Fruit fly (Drosophila melanogaster): ENCODE data around the gene shep.
A peak's percentile ranks its signal among the peaks of the same experiment; 100 is the strongest.

The shep gene

DNA sequence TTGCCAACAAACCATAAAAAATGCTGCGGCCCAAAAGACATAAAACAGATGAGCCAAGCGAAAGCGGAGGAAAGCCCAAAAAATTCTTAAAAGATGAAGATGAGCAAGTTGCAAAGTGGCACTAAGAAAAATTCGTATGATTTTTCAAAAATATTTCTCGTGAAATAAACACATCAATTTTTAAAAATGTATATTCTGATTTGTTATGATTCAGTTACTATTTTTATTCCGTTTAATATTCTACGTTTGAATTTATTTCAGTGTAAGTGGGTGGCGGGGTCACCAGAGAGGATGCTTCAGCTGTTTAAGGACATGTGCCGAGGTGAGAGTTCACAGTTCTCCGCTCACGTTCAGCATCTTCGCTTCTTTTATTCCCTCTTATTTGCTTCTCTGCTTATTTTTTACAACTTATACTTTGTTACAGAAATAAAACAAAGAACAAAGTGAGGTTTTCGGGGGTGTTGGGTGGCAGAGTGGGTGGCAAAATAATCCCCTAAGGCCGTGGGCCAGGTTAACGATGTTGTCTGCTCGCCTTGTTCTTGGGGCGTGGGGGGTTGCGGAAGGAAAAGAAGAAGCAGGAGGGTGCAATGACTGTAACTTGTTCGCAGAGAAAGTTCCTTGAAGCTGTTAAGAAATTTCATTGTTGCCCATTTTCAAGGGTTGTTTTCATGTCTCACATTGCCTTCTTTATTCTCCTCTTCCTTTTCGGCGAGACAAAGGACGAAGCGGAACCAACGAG lies 95.3 kb downstream of the shep start (continued):
- TF ChIP-seq chn (GFP tag; optimal IDR thresholded peaks at IDR 0.05) (peak; percentile 2), CG17361 (GFP tag; IDR thresholded peaks at IDR 0.05) (peak; percentile 40; the same call in 1 of the 3 replicates), Drgx (GFP tag; IDR thresholded peaks at IDR 0.05) (0 out of 2 replicates have a peak, but pooled peaks have one; percentile 14), chinmo (GFP tag; IDR thresholded peaks at IDR 0.05; ENCODE audit: partially characterized antibody) (0 out of 4 replicates have a peak, but pooled peaks have one; percentile 12), ind (GFP tag; optimal IDR thresholded peaks at IDR 0.05) (peak; percentile 27), Gug (GFP tag; IDR thresholded peaks at IDR 0.05) (no peak), seq (GFP tag; IDR thresholded peaks at IDR 0.05) (0 out of 2 replicates have a peak, but pooled peaks have one; percentile 47), Abd-B (GFP tag; optimal IDR thresholded peaks at IDR 0.05) (no peak), Nf-YC (tag; optimal IDR thresholded peaks at IDR 0.05) (no peak), PHDP (tag; optimal IDR thresholded peaks at IDR 0.05) (peak; percentile 59), cad (GFP tag; optimal IDR thresholded peaks at IDR 0.05) (no peak), fru (optimal IDR thresholded peaks at IDR 0.05) (no peak), pfk (GFP tag; optimal IDR thresholded peaks at IDR 0.05) (no peak), odd (GFP tag; optimal IDR thresholded peaks at IDR 0.05) (no peak), CG10274 (GFP tag; optimal IDR thresholded peaks at IDR 0.05) (no peak), CG8924 (tag; optimal IDR thresholded peaks at IDR 0.05) (peak; percentile 34), CG6254 (GFP tag; optimal IDR thresholded peaks at IDR 0.05) (no peak), so (GFP tag; IDR thresholded peaks at IDR 0.05) (peak; percentile 41; the same call in 1 of the 3 replicates), NFAT (GFP tag; IDR thresholded peaks at IDR 0.05) (no peak), CG2116 (GFP tag; optimal IDR thresholded peaks at IDR 0.05) (no peak), CG12071 (GFP tag; optimal IDR thresholded peaks at IDR 0.05) (no peak), lov (optimal IDR thresholded peaks at IDR 0.05) (no peak), lov (GFP tag; IDR thresholded peaks at IDR 0.05) (no peak), CG11560 (tag; IDR thresholded peaks at IDR 0.05) (0 out of 3 replicates have a peak, but pooled peaks have one; percentile 39), Dp (GFP tag; optimal IDR thresholded peaks at IDR 0.05) (no peak), CG16863 (GFP tag; optimal IDR thresholded peaks at IDR 0.05) (no peak), Bdp1 (GFP tag; optimal IDR thresholded peaks at IDR 0.05) (no peak), CG8765 (GFP tag; IDR thresholded peaks at IDR 0.05) (no peak), Med (GFP tag) (peak; percentile 86), CG6813 (GFP tag; optimal IDR thresholded peaks at IDR 0.05) (no peak), CG11504 (tag; optimal IDR thresholded peaks at IDR 0.05) (peak; percentile 64), Dek (tag; optimal IDR thresholded peaks at IDR 0.05) (peak; percentile 34), CG7271 (tag; optimal IDR thresholded peaks at IDR 0.05) (no peak), disco-r (GFP tag; optimal IDR thresholded peaks at IDR 0.05) (no peak), CG8359 (GFP tag; optimal IDR thresholded peaks at IDR 0.05; ENCODE audit: borderline replicate concordance) (no peak), GATAe (GFP tag; conservative IDR thresholded peaks at IDR 0.05) (no peak), p53 (GFP tag; optimal IDR thresholded peaks at IDR 0.05) (no peak), CG14710 (tag; optimal IDR thresholded peaks at IDR 0.05) (no peak), wor (GFP tag; IDR thresholded peaks at IDR 0.05) (0 out of 2 replicates have a peak, but pooled peaks have one; percentile 17), Hr39 (optimal IDR thresholded peaks at IDR 0.05) (no peak), CG9817 (tag; optimal IDR thresholded peaks at IDR 0.05) (peak; percentile 28), ase (GFP tag; IDR thresholded peaks at IDR 0.05) (no peak), gcm2 (GFP tag; optimal IDR thresholded peaks at IDR 0.05) (no peak), CG15479 (GFP tag; optimal IDR thresholded peaks at IDR 0.05) (no peak), CG1602 (GFP tag; optimal IDR thresholded peaks at IDR 0.05) (no peak), CG4328 (GFP tag; optimal IDR thresholded peaks at IDR 0.05) (no peak), tgo (GFP tag; IDR thresholded peaks at IDR 0.05) (no peak), dmrt99B (tag; optimal IDR thresholded peaks at IDR 0.05) (peak; percentile 59), Scr (GFP tag; IDR thresholded peaks at IDR 0.05; ENCODE audit: partially characterized antibody) (no peak), bab2 (GFP tag; optimal IDR thresholded peaks at IDR 0.05) (peak; percentile 17)

Measured in whole organism, embryonic.